Fruit fly (Drosophila melanogaster) whole organism, embryonic: ENCODE results near the gene CG7387.

Experiments used
- Blimp-1 ChIP-seq: fragments of 200-800 bp; sonication (Bioruptor generic); optimal IDR thresholded peaks from 3 replicates; lab custom pipeline; 2018; ENCODE audit warnings: missing biosample characterization, missing genetic modification characterization, mild to moderate bottlenecking, moderate library complexity, missing genetic modification reagents
- BtbVII ChIP-seq: fragments of 200-800 bp; sonication (Bioruptor generic); optimal IDR thresholded peaks from 3 replicates; lab custom pipeline; 2017; ENCODE audit warnings: missing biosample characterization, mild to moderate bottlenecking, missing genetic modification characterization
- CG10321 ChIP-seq: fragments of 200-800 bp; sonication (Bioruptor generic); IDR thresholded peaks from 2 replicates; pipeline ENCODE4 v1.3.6; 2022; ENCODE audit warnings: missing biosample characterization, missing genetic modification characterization
- CG11085 ChIP-seq: fragments of 200-800 bp; sonication (Bioruptor generic); IDR thresholded peaks from 2 replicates; pipeline ENCODE4 v1.3.6; 2022; ENCODE audit warnings: missing biosample characterization, missing genetic modification characterization
- CG14965 ChIP-seq: fragments of 200-800 bp; sonication (Bioruptor generic); optimal IDR thresholded peaks from 2 replicates; lab custom pipeline; 2016; ENCODE audit warnings: missing biosample characterization, missing genetic modification characterization, borderline replicate concordance
- CG15011 ChIP-seq: fragments of 200-800 bp; sonication (Bioruptor generic); optimal IDR thresholded peaks from 3 replicates; lab custom pipeline; 2018; ENCODE audit warnings: missing biosample characterization, mild to moderate bottlenecking, missing genetic modification characterization
- CG1602 ChIP-seq: fragments of 200-800 bp; sonication (Bioruptor generic); optimal IDR thresholded peaks from 3 replicates; lab custom pipeline; 2016; ENCODE audit warnings: missing biosample characterization, missing genetic modification characterization
- CG1647 ChIP-seq: fragments of 200-800 bp; sonication (Bioruptor generic); optimal IDR thresholded peaks from 3 replicates; lab custom pipeline; 2016; ENCODE audit warnings: missing biosample characterization, missing genetic modification characterization
- CG17359 ChIP-seq: fragments of 200-800 bp; sonication (Bioruptor generic); optimal IDR thresholded peaks from 3 replicates; lab custom pipeline; 2018; ENCODE audit warnings: missing biosample characterization, mild to moderate bottlenecking, missing genetic modification characterization, moderate library complexity
- CG2875 ChIP-seq: fragments of 200-800 bp; sonication (Bioruptor generic); optimal IDR thresholded peaks from 2 replicates; lab custom pipeline; 2017; ENCODE audit warnings: missing biosample characterization, mild to moderate bottlenecking, missing genetic modification characterization, missing genetic modification reagents
- CG30403 ChIP-seq: fragments of 200-800 bp; sonication (Bioruptor generic); optimal IDR thresholded peaks from 3 replicates; lab custom pipeline; 2016; ENCODE audit warnings: missing biosample characterization, missing genetic modification characterization
- CG30431 ChIP-seq: fragments of 200-800 bp; sonication (Bioruptor generic); optimal IDR thresholded peaks from 2 replicates; lab custom pipeline; 2017; ENCODE audit warnings: missing biosample characterization, missing genetic modification characterization
- CG31441 ChIP-seq: fragments of 200-800 bp; sonication (Bioruptor generic); IDR thresholded peaks from 2 replicates; pipeline ENCODE4 v1.3.6; 2022; ENCODE audit warnings: missing biosample characterization, missing genetic modification characterization
- CG34376 ChIP-seq: fragments of 200-800 bp; sonication (Bioruptor generic); optimal IDR thresholded peaks from 2 replicates; lab custom pipeline; 2018; ENCODE audit warnings: missing biosample characterization, mild to moderate bottlenecking, missing genetic modification characterization
- CG4730 ChIP-seq: fragments of 200-800 bp; sonication (Bioruptor generic); IDR thresholded peaks from 2 replicates; pipeline ENCODE4 v1.3.6; 2022; ENCODE audit warnings: missing biosample characterization, missing genetic modification characterization
- CG7556 ChIP-seq: fragments of 200-800 bp; sonication (Bioruptor generic); optimal IDR thresholded peaks from 2 replicates; lab custom pipeline; 2017; ENCODE audit warnings: missing biosample characterization, mild to moderate bottlenecking, missing genetic modification characterization
- CG7745 ChIP-seq: fragments of 200-800 bp; sonication (Bioruptor generic); optimal IDR thresholded peaks from 2 replicates; lab custom pipeline; 2018; ENCODE audit warnings: missing biosample characterization, mild to moderate bottlenecking, missing genetic modification characterization, moderate library complexity
- CG8290 ChIP-seq, 3 experiments: fragments of 200-800 bp; sonication (Bioruptor generic); optimal IDR thresholded peaks; 2 replicates each; lab custom pipeline; 2016 to 2019; ENCODE audit warnings: missing biosample characterization in 3 of 3, missing genetic modification characterization in 3 of 3, mild to moderate bottlenecking in 2 of 3, moderate library complexity in 1 of 3
- CG9797 ChIP-seq: fragments of 200-800 bp; sonication (Bioruptor generic); optimal IDR thresholded peaks from 3 replicates; lab custom pipeline; 2018; ENCODE audit warnings: missing biosample characterization, mild to moderate bottlenecking, missing genetic modification characterization
- CTCF ChIP-seq: fragments of 200-800 bp; sonication (Bioruptor generic); optimal IDR thresholded peaks from 2 replicates; lab custom pipeline; 2017; ENCODE audit warnings: missing biosample characterization, mild to moderate bottlenecking, missing genetic modification characterization, moderate library complexity
- Dll ChIP-seq: fragments of 200-800 bp; sonication (Bioruptor generic); IDR thresholded peaks from 4 replicates; pipeline ENCODE4 v1.3.6; 2022; ENCODE audit warnings: missing biosample characterization, missing genetic modification characterization; ENCODE audit not compliant: partially characterized antibody
- Gsc ChIP-seq: fragments of 200-800 bp; sonication (Bioruptor generic); IDR thresholded peaks from 2 replicates; pipeline ENCODE4 v1.3.6; 2022; ENCODE audit warnings: missing biosample characterization, missing genetic modification characterization
- HmgZ ChIP-seq: fragments of 200-800 bp; sonication (Bioruptor generic); optimal IDR thresholded peaks from 2 replicates; lab custom pipeline; 2018; ENCODE audit warnings: missing biosample characterization, mild to moderate bottlenecking, missing genetic modification characterization
- Meics ChIP-seq: fragments of 200-800 bp; sonication (Bioruptor generic); optimal IDR thresholded peaks from 2 replicates; lab custom pipeline; 2017; ENCODE audit warnings: missing biosample characterization, mild to moderate bottlenecking, missing genetic modification characterization
- NC2α ChIP-seq: fragments of 200-800 bp; sonication (Bioruptor generic); optimal IDR thresholded peaks from 2 replicates; lab custom pipeline; 2016; ENCODE audit warnings: missing biosample characterization, missing genetic modification characterization
- Rfx ChIP-seq: fragments of 200-800 bp; sonication (Bioruptor generic); IDR thresholded peaks from 2 replicates; pipeline ENCODE4 v1.3.6; 2022; ENCODE audit warnings: missing biosample characterization, missing genetic modification characterization
- Xrp1 ChIP-seq: fragments of 200-800 bp; sonication (Bioruptor generic); IDR thresholded peaks from 2 replicates; pipeline ENCODE4 v1.3.6; 2022; ENCODE audit warnings: missing biosample characterization, missing genetic modification characterization
- cas ChIP-seq: fragments of 200-800 bp; sonication (Bioruptor generic); IDR thresholded peaks from 2 replicates; pipeline ENCODE4 v1.3.6; 2022; ENCODE audit warnings: missing biosample characterization, missing genetic modification characterization
- crp ChIP-seq, 2 experiments: fragments of 200-800 bp; sonication (Bioruptor generic); optimal IDR thresholded peaks; 2 replicates in 1 of 2; 3 replicates in 1 of 2; lab custom pipeline; 2017; ENCODE audit warnings: missing biosample characterization in 2 of 2, missing genetic modification characterization in 2 of 2, mild to moderate bottlenecking in 1 of 2, moderate library complexity in 1 of 2
- fd64A ChIP-seq: fragments of 200-800 bp; sonication (Bioruptor generic); optimal IDR thresholded peaks from 3 replicates; lab custom pipeline; 2018; ENCODE audit warnings: missing biosample characterization, mild to moderate bottlenecking, missing genetic modification characterization
- fu2 ChIP-seq: fragments of 200-800 bp; sonication (Bioruptor generic); optimal IDR thresholded peaks from 2 replicates; lab custom pipeline; 2016; ENCODE audit warnings: missing biosample characterization, missing genetic modification characterization
- gem ChIP-seq: fragments of 200-800 bp; sonication (Bioruptor generic); optimal IDR thresholded peaks from 2 replicates; lab custom pipeline; 2019; ENCODE audit warnings: missing biosample characterization, mild to moderate bottlenecking, missing genetic modification characterization, moderate library complexity
- gt ChIP-seq: fragments of 200-800 bp; sonication (Bioruptor generic); IDR thresholded peaks from 2 replicates; pipeline ENCODE4 v1.3.6; 2022; ENCODE audit warnings: missing biosample characterization, missing genetic modification characterization
- ham ChIP-seq: fragments of 200-800 bp; sonication (Bioruptor generic); IDR thresholded peaks from 2 replicates; pipeline ENCODE4 v1.3.6; 2022; ENCODE audit warnings: missing biosample characterization, missing genetic modification characterization
- kay ChIP-seq: fragments of 200-800 bp; sonication (Bioruptor generic); optimal IDR thresholded peaks from 2 replicates; lab custom pipeline; 2016; ENCODE audit warnings: missing biosample characterization, missing genetic modification characterization
- mld ChIP-seq: fragments of 200-800 bp; sonication (Bioruptor generic); IDR thresholded peaks from 3 replicates; pipeline ENCODE4 v1.3.6; 2022; ENCODE audit warnings: missing biosample characterization, missing genetic modification characterization; ENCODE audit not compliant: partially characterized antibody
- rib ChIP-seq: fragments of 200-800 bp; sonication (Bioruptor generic); IDR thresholded peaks from 2 replicates; pipeline ENCODE4 v1.3.6; 2022; ENCODE audit warnings: missing biosample characterization, missing genetic modification characterization
- sens ChIP-seq: fragments of 200-800 bp; sonication (Bioruptor generic); peaks from one replicate; lab custom pipeline; 2016; ENCODE audit warnings: missing biosample characterization, missing genetic modification characterization
- ssp ChIP-seq: fragments of 200-800 bp; sonication (Bioruptor generic); IDR thresholded peaks from 2 replicates; pipeline ENCODE4 v1.3.6; 2022; ENCODE audit warnings: missing biosample characterization, missing genetic modification characterization
- tap ChIP-seq: fragments of 200-800 bp; optimal IDR thresholded peaks from 3 replicates; lab custom pipeline; 2019; ENCODE audit warnings: missing biosample characterization, mild to moderate bottlenecking, missing genetic modification characterization, moderate library complexity
- tgo ChIP-seq: fragments of 200-800 bp; sonication (Bioruptor generic); IDR thresholded peaks from 3 replicates; pipeline ENCODE4 v1.3.6; 2022; ENCODE audit warnings: missing biosample characterization, missing genetic modification characterization
- unc-4 ChIP-seq: fragments of 200-800 bp; sonication (Bioruptor generic); IDR thresholded peaks from 2 replicates; pipeline ENCODE4 v1.3.6; 2022; ENCODE audit warnings: missing biosample characterization, missing genetic modification characterization; ENCODE audit not compliant: partially characterized antibody
- z ChIP-seq: fragments of 200-800 bp; sonication (Bioruptor generic); IDR thresholded peaks from 3 replicates; pipeline ENCODE4 v1.3.6; 2022; ENCODE audit warnings: missing biosample characterization, missing genetic modification characterization
- zfh1 ChIP-seq: fragments of 200-800 bp; sonication (Bioruptor generic); IDR thresholded peaks from 3 replicates; pipeline ENCODE4 v1.3.6; 2022; ENCODE audit warnings: missing biosample characterization, missing genetic modification characterization

CG7387 gene

dm6 chr3L:8153206-8153996 lies 39.5 kb downstream of the CG7387 start (continued):
- TF ChIP-seq crp (GFP tag; optimal IDR thresholded peaks at IDR 0.05; lab: Kevin White, UChicago) (peak in 1 of 2 experiments; percentile 3), mld (GFP tag; lab: Robert Waterston, UW) (no peak), gt (GFP tag; lab: Robert Waterston, UW) (no peak), Gsc (GFP tag; lab: Robert Waterston, UW) (peak; percentile 46; the same call in 1 of the 2 replicates), CG1647 (GFP tag; lab: Kevin White, UChicago) (peak; percentile 54), unc-4 (GFP tag; lab: Robert Waterston, UW) (no peak), CG31441 (GFP tag; lab: Robert Waterston, UW) (peak; percentile 61), Meics (GFP tag; lab: Kevin White, UChicago) (peak; percentile 41), Rfx (GFP tag; lab: Robert Waterston, UW) (peak; percentile 22; the same call in 1 of the 2 replicates), CG1602 (GFP tag; lab: Kevin White, UChicago) (peak; percentile 41), CG8290 (GFP tag; optimal IDR thresholded peaks at IDR 0.05; lab: Kevin White, UChicago) (no peak), CG8290 (tag; optimal IDR thresholded peaks at IDR 0.05; lab: Kevin White, UChicago) (no peak), CG15011 (GFP tag; lab: Kevin White, UChicago) (peak; percentile 4), z (GFP tag; lab: Robert Waterston, UW) (no peak), fu2 (no peak), CG34376 (GFP tag; lab: Kevin White, UChicago) (no peak), CG7745 (no peak), CG2875 (GFP tag; lab: Kevin White, UChicago) (peak; percentile 59), CTCF (no peak), CG11085 (GFP tag; lab: Robert Waterston, UW) (0 out of 2 replicates have a peak, but pooled peaks have one; percentile 14), CG30431 (GFP tag; lab: Kevin White, UChicago) (no peak), CG9797 (GFP tag; lab: Kevin White, UChicago) (no peak), CG7556 (no peak), Blimp-1 (GFP tag; lab: Kevin White, UChicago) (peak; percentile 65), Xrp1 (GFP tag; lab: Robert Waterston, UW) (peak; percentile 47; the same call in 1 of the 2 replicates), Dll (GFP tag; lab: Robert Waterston, UW) (no peak), CG14965 (no peak), CG4730 (GFP tag; lab: Robert Waterston, UW) (0 out of 2 replicates have a peak, but pooled peaks have one; percentile 18), CG10321 (GFP tag; lab: Robert Waterston, UW) (no peak), cas (GFP tag; lab: Robert Waterston, UW) (no peak), tap (peak; percentile 61), ssp (GFP tag; lab: Robert Waterston, UW) (peak; percentile 33; the same call in 1 of the 2 replicates), zfh1 (GFP tag; lab: Robert Waterston, UW) (peak; percentile 44; the same call in 1 of the 3 replicates), rib (GFP tag; lab: Robert Waterston, UW) (no peak), NC2α (GFP tag; lab: Kevin White, UChicago) (peak; percentile 10), gem (tag; lab: Kevin White, UChicago) (peak; percentile 66), HmgZ (tag; lab: Kevin White, UChicago) (no peak), ham (GFP tag; lab: Robert Waterston, UW) (no peak), fd64A (no peak), sens (GFP tag; lab: Kevin White, UChicago) (peak; percentile 92), CG17359 (tag; lab: Kevin White, UChicago) (peak; percentile 82), CG30403 (GFP tag; lab: Kevin White, UChicago) (peak; percentile 46), kay (GFP tag; lab: Kevin White, UChicago) (no peak), tgo (GFP tag; lab: Robert Waterston, UW) (peak; percentile 55; the same call in 2 of the 3 replicates), BtbVII (GFP tag; lab: Kevin White, UChicago) (peak; percentile 42)
- TF ChIP-seq, all 482 proteins: peak for 222
